Worm (Caenorhabditis elegans): Measurements from ENCODE around the gene ugt-32.

The ugt-32 gene

DNA sequence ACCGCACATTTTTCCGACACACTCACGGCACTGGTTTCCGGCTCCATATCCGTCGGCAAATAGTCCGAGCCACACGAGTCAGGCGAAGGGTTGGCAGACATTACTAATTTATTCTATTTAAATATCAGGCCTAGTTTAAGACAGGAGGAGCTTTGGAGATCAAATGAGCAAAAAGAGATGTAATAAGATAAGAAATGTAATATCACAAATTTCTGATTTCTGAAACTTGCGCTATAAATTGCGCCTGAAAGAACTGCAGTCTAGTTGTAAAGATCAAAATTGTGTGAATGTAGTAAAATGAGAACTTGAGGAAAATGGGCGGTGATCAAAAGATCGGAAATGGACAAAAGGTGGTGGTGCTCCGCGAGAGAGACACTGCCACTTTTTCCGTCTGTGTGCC lies 11.0 kb upstream of the ugt-32 start, which contains the start of gene nhr-186:
TSS of gene nhr-186 (minus strand) at position 101 of the 400 bp plus-strand sequence.
- TF ChIP-seq unc-62 (GFP tag; optimal IDR thresholded peaks at IDR 0.05) = no peak

DNA sequence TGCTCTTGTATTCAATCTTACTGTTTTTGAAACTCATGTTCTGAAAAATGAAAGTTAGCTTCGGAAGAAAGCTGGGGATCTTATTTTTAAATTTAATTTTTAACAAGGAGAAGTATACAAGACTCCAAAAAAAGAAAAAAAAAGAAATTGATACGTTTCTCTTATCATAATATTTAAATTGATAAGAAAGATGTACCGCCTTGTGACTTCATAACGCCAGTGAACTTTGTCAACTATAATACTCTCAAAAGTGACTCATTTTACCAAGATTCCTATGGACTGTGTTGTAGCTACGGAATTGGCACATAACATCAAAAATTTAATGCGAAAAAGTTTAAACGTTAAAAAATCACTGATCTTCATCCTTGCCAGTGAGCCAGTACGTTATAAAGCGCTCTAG lies 8.0 kb upstream of the ugt-32 start:
- no peak for TF ChIP-seq unc-62 (GFP tag; optimal IDR thresholded peaks at IDR 0.05)

DNA sequence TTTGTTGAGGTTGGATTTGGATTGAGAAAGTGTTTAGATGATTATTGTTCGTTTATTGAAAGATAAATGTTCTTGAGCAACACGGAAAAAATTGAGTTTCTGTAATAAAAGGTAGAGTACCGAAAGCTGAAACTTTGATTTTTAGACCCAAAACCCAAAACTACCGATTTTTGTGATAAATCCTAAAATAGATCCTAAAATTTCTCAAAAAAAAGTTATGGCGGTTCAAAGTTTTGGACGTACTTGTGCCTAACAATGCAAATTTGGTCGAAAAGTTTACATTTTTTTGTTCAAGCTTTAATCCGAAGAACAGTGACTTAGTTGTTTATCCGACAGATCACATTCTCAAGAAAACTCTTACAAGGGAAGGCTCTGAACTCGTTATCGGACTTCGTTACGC lies 3.5 kb upstream of the ugt-32 start, which contains the start of gene nhr-185:
TSS of gene nhr-185 (minus strand) at position 101 of the 400 bp plus-strand sequence.
- no peak for TF ChIP-seq unc-62 (GFP tag; optimal IDR thresholded peaks at IDR 0.05)

DNA sequence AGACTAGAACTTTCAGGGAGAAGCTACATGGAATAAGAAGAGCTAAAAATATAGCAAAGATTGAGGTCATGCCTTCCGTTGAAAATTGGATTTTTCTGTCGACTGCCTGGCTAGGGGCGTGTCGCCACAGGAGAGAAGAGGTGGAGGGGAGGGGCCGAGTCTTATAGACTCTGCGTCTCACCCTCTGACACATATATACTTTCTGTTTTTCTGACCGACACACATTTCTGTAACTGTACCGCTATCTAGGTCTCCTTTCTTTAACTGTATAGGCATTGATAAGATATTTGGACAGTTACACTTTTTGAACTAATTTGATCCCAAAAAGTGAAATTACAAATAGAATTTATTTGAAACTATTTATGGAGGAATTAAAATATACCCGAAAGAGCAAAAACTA lies 2.3 kb downstream of the ugt-32 start:
- no peak for TF ChIP-seq unc-62 (GFP tag; optimal IDR thresholded peaks at IDR 0.05)

DNA sequence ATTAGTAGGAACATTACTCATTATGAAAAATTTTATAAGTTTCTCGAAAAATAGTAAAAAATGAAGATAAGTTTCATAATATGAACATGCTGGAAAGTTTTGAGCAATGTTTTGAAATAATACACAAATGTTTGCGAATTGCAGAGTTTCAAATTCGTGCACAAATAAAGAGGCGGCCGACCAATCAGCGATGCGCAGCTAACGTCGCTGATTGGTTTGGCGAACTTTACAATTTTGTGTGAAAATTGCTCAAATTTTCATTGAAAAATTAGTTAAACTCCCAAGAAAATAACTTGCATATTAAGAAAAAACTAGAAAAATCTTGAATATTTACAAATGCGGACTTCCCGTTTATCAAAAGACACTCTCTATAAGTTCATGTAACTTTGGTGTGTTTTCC lies 11.1 kb downstream of the ugt-32 start:
- TF ChIP-seq unc-62 (GFP tag; optimal IDR thresholded peaks at IDR 0.05) = no peak

DNA sequence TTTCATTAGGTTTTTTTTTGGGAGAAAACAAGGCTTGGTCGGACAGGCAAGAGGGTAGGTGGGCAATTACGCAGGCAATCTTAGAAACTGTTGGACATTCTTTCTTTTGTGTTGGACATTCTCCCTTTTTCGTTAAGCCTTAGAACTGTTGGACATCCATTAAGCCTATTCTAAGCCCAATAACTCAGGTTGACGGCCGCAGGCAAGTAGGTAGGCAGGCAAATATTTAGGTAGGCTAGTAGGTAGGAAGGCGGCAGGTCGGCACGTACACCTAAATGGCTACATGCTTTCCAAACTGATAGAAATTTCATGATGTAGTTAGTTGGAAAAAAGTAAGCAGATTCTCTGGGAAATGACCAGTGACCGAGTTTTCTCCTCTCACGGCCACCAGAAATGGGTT lies 11.7 kb downstream of the ugt-32 start:
- no peak for TF ChIP-seq unc-62 (GFP tag; optimal IDR thresholded peaks at IDR 0.05)

DNA sequence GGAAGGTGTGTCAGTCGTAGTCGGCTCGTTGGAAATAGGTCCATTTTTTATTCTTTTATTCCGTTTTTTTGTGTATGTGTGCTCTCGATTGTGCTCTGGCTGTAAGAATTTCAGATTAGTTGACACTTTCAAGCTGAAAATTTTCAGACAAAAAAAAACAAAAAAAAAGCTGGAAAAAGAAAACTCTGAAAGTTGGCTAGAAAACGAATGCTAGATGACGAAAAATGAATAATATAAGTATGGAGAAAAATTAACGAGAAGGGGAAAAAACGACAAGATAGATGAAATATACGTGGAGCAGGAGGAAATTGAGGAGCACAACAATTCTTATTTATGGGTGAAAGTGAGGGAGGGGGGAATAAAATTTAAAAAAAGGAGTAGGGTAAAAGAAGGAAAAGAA lies 12.2 kb downstream of the ugt-32 start, which contains the start of gene H10D18.5:
TSS of gene H10D18.5 (minus strand) at position 101 of the 400 bp plus-strand sequence.
- TF ChIP-seq unc-62 (GFP tag; optimal IDR thresholded peaks at IDR 0.05) = no peak

DNA sequence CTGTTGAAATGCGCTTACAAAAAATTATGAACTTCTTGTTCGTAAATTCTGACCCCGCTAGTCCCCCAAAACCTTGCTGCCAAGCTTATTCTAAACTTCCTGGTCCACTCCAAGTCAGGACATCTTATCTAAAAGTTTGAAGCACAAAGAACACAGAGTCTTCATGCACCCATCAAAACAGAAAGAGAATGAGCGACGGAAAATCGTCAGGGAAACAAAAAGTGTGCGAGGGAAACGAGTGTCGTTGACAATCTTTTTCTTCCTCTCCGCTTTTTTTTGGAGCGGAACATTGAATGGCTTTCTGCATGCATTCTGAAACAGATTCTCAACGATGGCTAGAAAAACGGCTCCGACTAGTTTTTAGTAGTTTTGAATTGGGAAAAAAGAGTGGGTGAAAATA lies 18.6 kb downstream of the ugt-32 start:
- TF ChIP-seq unc-62 (GFP tag; optimal IDR thresholded peaks at IDR 0.05) = no peak

DNA sequence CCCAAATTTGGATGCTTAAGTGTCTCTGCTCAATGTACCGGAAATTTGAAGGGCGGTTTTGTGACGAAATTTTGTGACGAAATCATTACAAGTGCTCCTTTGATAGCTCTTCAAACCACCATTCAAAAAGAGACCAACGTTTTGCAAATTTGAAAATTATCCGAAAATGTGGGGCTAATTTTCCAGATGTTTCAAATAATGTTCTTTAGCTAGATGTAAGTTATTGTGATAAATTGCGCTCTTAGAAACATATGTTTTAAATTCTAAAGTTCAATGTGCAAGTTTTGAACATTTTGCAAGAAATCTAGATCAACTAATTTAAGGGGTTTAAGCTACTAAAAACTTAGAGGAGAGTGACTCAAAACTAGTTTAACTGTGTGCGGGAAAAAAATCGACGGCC lies 22.9 kb downstream of the ugt-32 start:
- TF ChIP-seq unc-62 (GFP tag; optimal IDR thresholded peaks at IDR 0.05) = no peak

DNA sequence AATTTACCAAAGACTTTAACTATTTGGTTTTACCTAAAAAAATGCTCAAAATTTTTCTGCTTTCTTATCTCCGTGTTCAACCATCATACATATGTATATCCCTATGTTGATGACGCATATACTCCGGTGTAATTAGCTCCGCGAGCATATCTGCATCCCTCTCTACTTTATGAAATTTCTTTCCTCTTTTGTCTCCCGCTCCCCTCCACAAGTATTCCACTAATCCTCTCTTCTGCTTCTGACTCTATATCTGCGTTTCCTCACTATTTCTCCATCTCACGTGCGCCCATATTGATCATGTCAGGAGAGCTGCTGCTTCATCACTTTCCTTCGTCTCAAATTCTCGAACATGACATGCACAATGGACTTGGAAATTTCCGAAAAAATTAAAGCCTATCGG lies 28.9 kb downstream of the ugt-32 start, which contains the start of gene H10D18.1:
TSS of gene H10D18.1 (plus strand) at position 277 of the 400 bp plus-strand sequence.
- no peak for TF ChIP-seq unc-62 (GFP tag; optimal IDR thresholded peaks at IDR 0.05)

DNA sequence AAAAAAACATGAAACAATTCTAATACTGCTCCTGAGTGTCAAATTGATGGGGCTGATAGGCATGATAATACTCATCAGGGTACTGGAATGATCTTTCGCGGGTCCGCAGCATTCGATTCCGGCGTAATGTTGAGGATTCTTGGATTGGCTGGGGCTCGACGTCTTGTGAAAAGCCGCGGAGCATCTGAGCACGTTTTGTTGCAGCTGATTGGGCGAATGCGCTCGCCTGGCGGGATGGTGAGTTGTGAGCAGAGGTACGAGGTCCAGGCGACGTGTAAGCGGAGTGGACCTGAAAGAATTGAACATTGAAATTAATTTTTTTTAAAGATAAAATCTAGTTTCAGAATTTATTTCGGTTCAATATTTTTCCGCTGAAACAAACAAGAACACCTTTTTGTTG lies 29.8 kb downstream of the ugt-32 start:
- no peak for TF ChIP-seq unc-62 (GFP tag; optimal IDR thresholded peaks at IDR 0.05)

DNA sequence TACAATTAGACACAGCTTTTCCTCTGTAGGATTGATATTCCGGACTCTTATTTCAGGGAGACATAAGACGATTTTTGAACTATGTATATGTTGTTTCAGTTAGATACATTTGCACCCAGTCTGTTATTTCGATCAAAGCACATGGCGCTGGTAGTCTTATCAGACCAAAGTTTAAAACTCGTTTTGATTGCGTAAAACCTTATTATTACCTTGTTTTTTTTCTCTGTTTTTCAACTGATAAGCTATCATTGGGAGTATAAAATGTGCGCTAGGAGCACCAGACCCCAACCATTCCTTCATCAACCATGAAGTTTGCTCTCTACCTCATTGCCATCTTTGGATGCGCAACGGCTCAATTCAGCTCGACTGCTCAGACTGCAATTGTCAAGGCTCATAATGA lies 31.5 kb downstream of the ugt-32 start, which contains the start of gene scl-12:
TSS of gene scl-12 (plus strand) at position 301 of the 400 bp plus-strand sequence.
- TF ChIP-seq unc-62 (GFP tag; optimal IDR thresholded peaks at IDR 0.05) = no peak

DNA sequence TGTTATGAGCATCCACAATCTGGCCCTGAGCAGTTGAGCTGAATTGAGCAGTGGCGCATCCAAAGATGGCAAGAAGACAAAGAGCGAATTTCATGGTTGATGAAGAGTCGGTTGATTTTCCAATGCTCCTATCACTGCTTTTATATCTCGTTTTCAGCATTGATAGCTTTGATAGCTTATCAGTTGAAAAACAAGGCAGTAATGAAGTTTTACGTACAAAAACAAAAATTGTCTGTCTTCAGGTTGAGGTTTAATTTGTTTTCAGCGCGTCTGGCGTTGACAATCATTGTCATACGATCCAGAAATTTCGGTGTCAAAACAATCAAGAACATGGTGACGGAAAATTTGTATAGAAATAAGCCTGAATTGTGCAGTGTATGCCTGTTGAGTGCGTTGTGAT lies 32.3 kb downstream of the ugt-32 start, which contains the start of gene scl-13:
TSS of gene scl-13 (minus strand) at position 101 of the 400 bp plus-strand sequence.
- no peak for TF ChIP-seq unc-62 (GFP tag; optimal IDR thresholded peaks at IDR 0.05)

DNA sequence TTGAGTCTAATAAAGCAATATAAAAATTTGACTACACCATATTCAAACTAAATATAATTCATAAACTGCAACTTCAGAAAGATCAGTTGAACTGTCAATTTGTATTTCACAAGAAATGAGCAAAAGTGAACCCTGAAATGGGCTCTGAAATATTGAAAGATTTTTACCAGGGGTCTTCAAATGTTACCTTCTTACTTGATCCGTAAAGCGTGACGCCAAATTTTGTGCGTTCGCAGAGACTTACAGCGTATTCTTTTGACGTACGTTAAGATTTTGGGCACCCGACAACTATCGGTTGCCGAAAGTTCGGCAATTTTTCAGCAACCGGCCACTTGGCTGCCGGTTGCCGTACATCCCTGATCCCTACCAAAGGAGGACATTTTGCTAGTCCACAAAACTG lies 33.8 kb downstream of the ugt-32 start:
- no peak for TF ChIP-seq unc-62 (GFP tag; optimal IDR thresholded peaks at IDR 0.05)

DNA sequence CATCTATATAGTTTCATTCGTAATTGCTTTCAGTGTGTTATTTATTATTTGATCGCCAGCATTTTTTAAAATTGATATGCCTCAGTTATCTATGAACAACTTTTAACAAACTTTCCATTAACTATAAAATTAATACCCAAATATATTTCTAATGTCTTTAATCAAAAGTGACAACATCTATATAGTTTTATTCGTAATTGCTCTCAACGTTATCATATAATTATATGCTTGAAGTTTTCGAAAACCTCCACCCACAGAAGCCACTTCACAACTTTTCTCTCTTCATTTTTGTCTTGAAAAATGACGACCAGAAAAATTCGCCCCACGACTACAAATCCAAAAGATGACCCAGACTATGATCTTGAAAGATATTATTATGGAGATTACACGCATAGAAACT lies 35.5 kb downstream of the ugt-32 start, which contains the start of gene srw-6:
TSS of gene srw-6 (plus strand) at position 301 of the 400 bp plus-strand sequence.
- no peak for TF ChIP-seq unc-62 (GFP tag; optimal IDR thresholded peaks at IDR 0.05)

DNA sequence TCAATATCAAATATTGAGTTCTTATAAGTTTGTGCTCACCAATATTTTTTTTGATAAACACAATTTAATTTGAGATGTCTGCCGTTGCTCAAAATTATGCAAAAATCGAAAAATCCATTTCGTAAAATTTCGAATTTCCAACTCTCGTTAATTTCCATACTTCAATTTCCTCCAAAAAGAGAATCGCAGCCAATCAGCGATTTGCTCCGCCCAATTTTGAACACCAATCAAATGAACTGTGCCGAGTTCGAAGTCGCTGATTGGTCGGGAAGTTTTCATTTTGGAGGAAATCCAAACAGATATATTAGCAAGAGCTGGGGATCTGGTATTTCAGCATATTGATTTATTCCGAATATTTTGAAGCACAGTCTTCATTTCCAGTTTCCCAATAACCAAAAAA lies 36.0 kb downstream of the ugt-32 start:
- TF ChIP-seq unc-62 (GFP tag; optimal IDR thresholded peaks at IDR 0.05) = no peak

DNA sequence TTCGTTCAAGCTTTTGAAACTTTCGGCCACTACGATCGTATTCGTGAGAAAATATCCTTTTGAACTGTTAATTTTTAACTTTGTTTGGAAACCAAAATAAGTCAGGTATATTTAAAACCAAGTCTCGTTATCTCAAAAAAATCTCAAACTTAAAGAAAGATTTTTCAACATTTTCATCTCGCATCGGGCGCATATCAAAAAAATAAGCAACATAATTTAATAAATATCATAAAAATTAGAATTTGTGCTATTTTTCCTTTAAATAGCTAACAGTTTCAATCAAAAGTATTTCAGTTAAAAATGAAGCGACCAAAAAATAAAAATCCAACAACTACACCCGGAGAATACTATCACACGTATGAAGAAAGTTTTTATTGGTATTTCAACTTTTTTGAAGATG lies 37.8 kb downstream of the ugt-32 start, which contains the start of gene srw-7:
TSS of gene srw-7 (plus strand) at position 301 of the 400 bp plus-strand sequence.
- TF ChIP-seq unc-62 (GFP tag; optimal IDR thresholded peaks at IDR 0.05) = no peak

DNA sequence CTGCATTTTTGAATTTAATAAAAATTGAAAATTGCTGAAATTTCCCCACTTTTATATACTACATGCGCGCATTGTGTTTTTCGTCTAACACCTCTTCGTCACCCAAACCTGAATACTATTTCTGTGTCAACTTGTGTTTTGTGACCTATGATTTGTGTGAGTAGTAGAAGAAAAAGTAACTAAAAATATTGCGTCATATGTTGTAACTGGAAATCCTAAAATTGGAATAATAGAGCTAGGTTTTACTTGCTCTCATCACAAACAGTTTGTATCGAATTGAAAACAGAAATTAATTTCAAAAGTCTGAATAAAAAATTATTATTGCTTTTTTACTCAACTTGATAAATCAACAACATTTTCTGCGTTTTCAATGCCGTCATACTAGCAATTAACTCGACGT lies 38.3 kb downstream of the ugt-32 start, which contains the start of gene R08F11.4:
TSS of gene R08F11.4 (minus strand) at position 29 of the 400 bp plus-strand sequence.
- no peak for TF ChIP-seq unc-62 (GFP tag; optimal IDR thresholded peaks at IDR 0.05)

Measured in whole organism, dauer.